Fruit fly (Drosophila melanogaster): ENCODE data around the gene Vps60.

Vps60 gene

dm6 chr3L:17572090-17572489, 49.3 kb downstream of the Vps60 start (continued):
- TF ChIP-seq Ets97D (GFP tag; optimal IDR thresholded peaks at IDR 0.05) (no peak), Dbx (GFP tag; IDR thresholded peaks at IDR 0.05) (no peak), Scr (GFP tag; IDR thresholded peaks at IDR 0.05; ENCODE audit: partially characterized antibody) (no peak), zen2 (GFP tag; IDR thresholded peaks at IDR 0.05; ENCODE audit: partially characterized antibody) (no peak), CG17361 (GFP tag; IDR thresholded peaks at IDR 0.05) (no peak), pros (GFP tag; optimal IDR thresholded peaks at IDR 0.05) (no peak), onecut (GFP tag; IDR thresholded peaks at IDR 0.05) (peak; percentile 25; the same call in 1 of the 2 replicates), trh (GFP tag; optimal IDR thresholded peaks at IDR 0.05) (no peak), Adf1 (GFP tag; IDR thresholded peaks at IDR 0.05) (peak; percentile 83), sob (GFP tag; IDR thresholded peaks at IDR 0.05) (no peak), Hr51 (GFP tag; optimal IDR thresholded peaks at IDR 0.05) (no peak), sim (GFP tag; IDR thresholded peaks at IDR 0.05) (no peak), gcm2 (GFP tag; optimal IDR thresholded peaks at IDR 0.05) (no peak), CG8281 (tag; optimal IDR thresholded peaks at IDR 0.05) (no peak), CG4328 (GFP tag; optimal IDR thresholded peaks at IDR 0.05) (no peak), rib (GFP tag; IDR thresholded peaks at IDR 0.05) (peak; percentile 55; the same call in 1 of the 2 replicates), CG6683 (GFP tag; optimal IDR thresholded peaks at IDR 0.05) (no peak), CG7745 (tag; optimal IDR thresholded peaks at IDR 0.05) (no peak), CG7357 (GFP tag; IDR thresholded peaks at IDR 0.05) (no peak), CG14860 (GFP tag; IDR thresholded peaks at IDR 0.05; ENCODE audit: partially characterized antibody) (0 out of 3 replicates have a peak, but pooled peaks have one; percentile 20), vvl (GFP tag; IDR thresholded peaks at IDR 0.05) (peak; percentile 43; the same call in 1 of the 2 replicates), MESR4 (GFP tag; optimal IDR thresholded peaks at IDR 0.05) (no peak), tna (GFP tag; IDR thresholded peaks at IDR 0.05; ENCODE audit: partially characterized antibody) (no peak), CG18262 (tag; optimal IDR thresholded peaks at IDR 0.05) (no peak), CG30403 (GFP tag; optimal IDR thresholded peaks at IDR 0.05) (no peak), ranshi (GFP tag; IDR thresholded peaks at IDR 0.05) (no peak), Oaz (GFP tag; IDR thresholded peaks at IDR 0.05) (0 out of 2 replicates have a peak, but pooled peaks have one; percentile 4), CG32532 (GFP tag; IDR thresholded peaks at IDR 0.05) (0 out of 2 replicates have a peak, but pooled peaks have one; percentile 29), Mad (GFP tag; optimal IDR thresholded peaks at IDR 0.05) (no peak), Dp (GFP tag; optimal IDR thresholded peaks at IDR 0.05) (no peak), CG4730 (GFP tag; IDR thresholded peaks at IDR 0.05) (no peak), tap (tag; optimal IDR thresholded peaks at IDR 0.05) (no peak), ewg (GFP tag; optimal IDR thresholded peaks at IDR 0.05) (peak; percentile 67), CG2120 (GFP tag; optimal IDR thresholded peaks at IDR 0.05) (no peak), odd (GFP tag; optimal IDR thresholded peaks at IDR 0.05) (no peak), CG5245 (GFP tag; optimal IDR thresholded peaks at IDR 0.05) (no peak), pho (GFP tag; optimal IDR thresholded peaks at IDR 0.05) (no peak), cad (GFP tag; optimal IDR thresholded peaks at IDR 0.05) (no peak), mirr (GFP tag; optimal IDR thresholded peaks at IDR 0.05) (no peak), Neu2 (GFP tag; optimal IDR thresholded peaks at IDR 0.05; ENCODE audit: borderline replicate concordance) (no peak), zfh1 (GFP tag; IDR thresholded peaks at IDR 0.05) (no peak), az2 (GFP tag; optimal IDR thresholded peaks at IDR 0.05) (no peak), CG17186 (GFP tag; optimal IDR thresholded peaks at IDR 0.05) (no peak), sug (tag; optimal IDR thresholded peaks at IDR 0.05) (peak; percentile 8), Eip74EF (GFP tag; optimal IDR thresholded peaks at IDR 0.05) (peak in 1 of 2 experiments; percentile 33), D19B (GFP tag; optimal IDR thresholded peaks at IDR 0.05) (no peak), Taf1 (GFP tag; IDR thresholded peaks at IDR 0.05) (no peak), CG7963 (GFP tag; IDR thresholded peaks at IDR 0.05; ENCODE audit: partially characterized antibody) (no peak), CG33557 (GFP tag; optimal IDR thresholded peaks at IDR 0.05) (no peak), CG17359 (tag; optimal IDR thresholded peaks at IDR 0.05) (no peak), CG9215 (GFP tag; IDR thresholded peaks at IDR 0.05) (no peak)

Measured in whole organism, embryonic.